Fruit fly (Drosophila melanogaster) whole organism, embryonic: ENCODE measurements around the gene CG14402.

ENCODE experiments used
- Bteb2 ChIP-seq: fragments of 200-800 bp; sonication (Bioruptor generic); optimal IDR thresholded peaks from 2 replicates; lab custom pipeline; 2016; ENCODE audit warnings: missing biosample characterization, missing genetic modification characterization
- CG10431 ChIP-seq: fragments of 200-800 bp; sonication (Bioruptor generic); optimal IDR thresholded peaks from 3 replicates; lab custom pipeline; 2018; ENCODE audit warnings: missing biosample characterization, mild to moderate bottlenecking, missing genetic modification characterization
- CG10654 ChIP-seq: fragments of 200-800 bp; sonication (Bioruptor generic); optimal IDR thresholded peaks from 2 replicates; lab custom pipeline; 2016; ENCODE audit warnings: missing biosample characterization, missing genetic modification characterization
- CG12071 ChIP-seq: fragments of 200-800 bp; sonication (Bioruptor generic); optimal IDR thresholded peaks from 3 replicates; lab custom pipeline; 2018; ENCODE audit warnings: missing biosample characterization, mild to moderate bottlenecking, missing genetic modification characterization
- CG12942 ChIP-seq: fragments of 200-800 bp; sonication (Bioruptor generic); optimal IDR thresholded peaks from 3 replicates; lab custom pipeline; 2016; ENCODE audit warnings: missing biosample characterization, missing genetic modification characterization
- CG13123 ChIP-seq: fragments of 200-800 bp; sonication (Bioruptor generic); optimal IDR thresholded peaks from 2 replicates; lab custom pipeline; 2016; ENCODE audit warnings: missing biosample characterization, missing genetic modification characterization
- CG13296 ChIP-seq: fragments of 200-800 bp; sonication (Bioruptor generic); optimal IDR thresholded peaks from 3 replicates; lab custom pipeline; 2018; ENCODE audit warnings: missing biosample characterization, mild to moderate bottlenecking, missing genetic modification characterization
- CG15269 ChIP-seq: fragments of 200-800 bp; sonication (Bioruptor generic); optimal IDR thresholded peaks from 2 replicates; lab custom pipeline; 2018; ENCODE audit warnings: missing biosample characterization, mild to moderate bottlenecking, missing genetic modification characterization, moderate library complexity
- CG15601 ChIP-seq: fragments of 200-800 bp; sonication (Bioruptor generic); optimal IDR thresholded peaks from 3 replicates; lab custom pipeline; 2019; ENCODE audit warnings: missing biosample characterization, mild to moderate bottlenecking, missing genetic modification characterization, moderate library complexity
- CG1647 ChIP-seq: fragments of 200-800 bp; sonication (Bioruptor generic); optimal IDR thresholded peaks from 3 replicates; lab custom pipeline; 2016; ENCODE audit warnings: missing biosample characterization, missing genetic modification characterization
- CG18764 ChIP-seq: fragments of 200-800 bp; sonication (Bioruptor generic); optimal IDR thresholded peaks from 3 replicates; lab custom pipeline; 2016; ENCODE audit warnings: missing biosample characterization, missing genetic modification characterization
- CG2116 ChIP-seq: fragments of 200-800 bp; sonication (Bioruptor generic); optimal IDR thresholded peaks from 3 replicates; lab custom pipeline; 2018; ENCODE audit warnings: missing biosample characterization, mild to moderate bottlenecking, missing genetic modification characterization
- CG3726 ChIP-seq: fragments of 200-800 bp; sonication (Bioruptor generic); IDR thresholded peaks from 3 replicates; pipeline ENCODE4, ENCODE4 v1.3.6; 2022; ENCODE audit warnings: missing biosample characterization, missing genetic modification characterization
- CG4404 ChIP-seq: fragments of 200-800 bp; sonication (Bioruptor generic); IDR thresholded peaks from 2 replicates; pipeline ENCODE4 v1.3.6; 2022; ENCODE audit warnings: missing biosample characterization, missing genetic modification characterization
- CG6813 ChIP-seq: fragments of 200-800 bp; sonication (Bioruptor generic); optimal IDR thresholded peaks from 2 replicates; lab custom pipeline; 2017; ENCODE audit warnings: missing biosample characterization, missing genetic modification characterization, mild to moderate bottlenecking, moderate library complexity, missing genetic modification reagents
- CG8281 ChIP-seq: fragments of 200-800 bp; sonication (Bioruptor generic); optimal IDR thresholded peaks from 2 replicates; lab custom pipeline; 2018; ENCODE audit warnings: missing biosample characterization, mild to moderate bottlenecking, missing genetic modification characterization, moderate library complexity
- Deaf1 ChIP-seq: fragments of 200-800 bp; optimal IDR thresholded peaks from 3 replicates; lab custom pipeline; 2019; ENCODE audit warnings: missing biosample characterization, mild to moderate bottlenecking, missing genetic modification characterization, moderate library complexity
- Dll ChIP-seq: fragments of 200-800 bp; sonication (Bioruptor generic); IDR thresholded peaks from 4 replicates; pipeline ENCODE4 v1.3.6; 2022; ENCODE audit warnings: missing biosample characterization, missing genetic modification characterization; ENCODE audit not compliant: partially characterized antibody
- E2f2 ChIP-seq: fragments of 200-800 bp; sonication (Bioruptor generic); IDR thresholded peaks from 2 replicates; pipeline ENCODE4 v1.3.6; 2022; ENCODE audit warnings: missing biosample characterization, missing genetic modification characterization
- H15 ChIP-seq: fragments of 200-800 bp; sonication (Bioruptor generic); IDR thresholded peaks from 3 replicates; pipeline ENCODE4 v1.3.6; 2022; ENCODE audit warnings: missing biosample characterization, missing genetic modification characterization
- HLHmδ ChIP-seq: fragments of 200-800 bp; sonication (Bioruptor generic); optimal IDR thresholded peaks from 2 replicates; lab custom pipeline; 2018; ENCODE audit warnings: missing biosample characterization, mild to moderate bottlenecking, missing genetic modification characterization, moderate library complexity
- Hr39 ChIP-seq: fragments of >200 bp; optimal IDR thresholded peaks from 2 replicates; lab custom pipeline; 2017
- NK7.1 ChIP-seq: fragments of 200-800 bp; sonication (Bioruptor generic); optimal IDR thresholded peaks from 3 replicates; lab custom pipeline; 2016; ENCODE audit warnings: missing biosample characterization, missing genetic modification characterization
- Nf-YC ChIP-seq: fragments of 200-800 bp; optimal IDR thresholded peaks from 3 replicates; lab custom pipeline; 2019; ENCODE audit warnings: missing biosample characterization, mild to moderate bottlenecking, missing genetic modification characterization, moderate library complexity
- Scr ChIP-seq: fragments of 200-800 bp; sonication (Bioruptor generic); IDR thresholded peaks from 2 replicates; pipeline ENCODE4 v1.3.6; 2022; ENCODE audit warnings: missing biosample characterization, missing genetic modification characterization; ENCODE audit not compliant: partially characterized antibody
- Tbp ChIP-seq: fragments of >200 bp; optimal IDR thresholded peaks from 2 replicates; lab custom pipeline; 2018; ENCODE audit warnings: missing biosample characterization, missing genetic modification characterization
- Usf ChIP-seq: fragments of 200-800 bp; sonication (Bioruptor generic); optimal IDR thresholded peaks from 2 replicates; lab custom pipeline; 2017; ENCODE audit warnings: missing genotype, missing biosample characterization, missing genetic modification characterization
- Vsx1 ChIP-seq: fragments of 200-800 bp; sonication (Bioruptor generic); optimal IDR thresholded peaks from 2 replicates; lab custom pipeline; 2017; ENCODE audit warnings: missing biosample characterization, mild to moderate bottlenecking, missing genetic modification characterization, missing genetic modification reagents
- ato ChIP-seq: fragments of 200-800 bp; sonication (Bioruptor generic); IDR thresholded peaks from 2 replicates; pipeline ENCODE4 v1.3.6; 2022; ENCODE audit warnings: missing biosample characterization, missing genetic modification characterization; ENCODE audit not compliant: partially characterized antibody
- btn ChIP-seq: fragments of 200-800 bp; sonication (Bioruptor generic); optimal IDR thresholded peaks from 2 replicates; lab custom pipeline; 2016; ENCODE audit warnings: missing biosample characterization, missing genetic modification characterization
- danr ChIP-seq: fragments of 200-800 bp; sonication (Bioruptor generic); IDR thresholded peaks from 2 replicates; pipeline ENCODE4 v1.3.6; 2022; ENCODE audit warnings: missing biosample characterization, missing genetic modification characterization
- en ChIP-seq: fragments of 200-800 bp; sonication (Bioruptor generic); optimal IDR thresholded peaks from 2 replicates; lab custom pipeline; 2016; ENCODE audit warnings: missing biosample characterization, missing genetic modification characterization
- fd96Cb ChIP-seq: fragments of 200-800 bp; sonication (Bioruptor generic); optimal IDR thresholded peaks from 2 replicates; lab custom pipeline; 2018; ENCODE audit warnings: missing biosample characterization, mild to moderate bottlenecking, missing genetic modification characterization, moderate library complexity
- ftz-f1 ChIP-seq: fragments of 200-800 bp; sonication (Bioruptor generic); optimal IDR thresholded peaks from 2 replicates; lab custom pipeline; 2016; ENCODE audit warnings: missing biosample characterization, missing genetic modification characterization
- gfzf ChIP-seq: fragments of 200-800 bp; sonication (Bioruptor generic); optimal IDR thresholded peaks from 2 replicates; lab custom pipeline; 2016; ENCODE audit warnings: missing biosample characterization, mild to moderate bottlenecking, missing genetic modification characterization, moderate library complexity
- grau ChIP-seq: fragments of 200-800 bp; optimal IDR thresholded peaks from 3 replicates; lab custom pipeline; 2019; ENCODE audit warnings: missing biosample characterization, mild to moderate bottlenecking, missing genetic modification characterization, moderate library complexity
- grn ChIP-seq: fragments of 200-800 bp; sonication (Bioruptor generic); optimal IDR thresholded peaks from 3 replicates; lab custom pipeline; 2017; ENCODE audit warnings: missing biosample characterization, missing genetic modification characterization
- hbn ChIP-seq: fragments of 200-800 bp; sonication (Bioruptor generic); IDR thresholded peaks from 2 replicates; pipeline ENCODE4 v1.3.6; 2022; ENCODE audit warnings: missing biosample characterization, missing genetic modification characterization; ENCODE audit not compliant: partially characterized antibody
- jumu ChIP-seq: fragments of 200-800 bp; sonication (Bioruptor generic); optimal IDR thresholded peaks from 3 replicates; lab custom pipeline; 2016; ENCODE audit warnings: missing biosample characterization, missing genetic modification characterization
- kah ChIP-seq: fragments of 200-800 bp; sonication (Bioruptor generic); optimal IDR thresholded peaks from 2 replicates; lab custom pipeline; 2018; ENCODE audit warnings: missing biosample characterization, mild to moderate bottlenecking, missing genetic modification characterization
- nau ChIP-seq: fragments of 200-800 bp; sonication (Bioruptor generic); optimal IDR thresholded peaks from 3 replicates; lab custom pipeline; 2017; ENCODE audit warnings: missing biosample characterization, mild to moderate bottlenecking, missing genetic modification characterization, missing genetic modification reagents
- pros ChIP-seq: fragments of 200-800 bp; sonication (Bioruptor generic); optimal IDR thresholded peaks from 3 replicates; lab custom pipeline; 2019; ENCODE audit warnings: missing biosample characterization, mild to moderate bottlenecking, missing genetic modification characterization, moderate library complexity
- rib ChIP-seq: fragments of 200-800 bp; sonication (Bioruptor generic); IDR thresholded peaks from 2 replicates; pipeline ENCODE4 v1.3.6; 2022; ENCODE audit warnings: missing biosample characterization, missing genetic modification characterization
- run ChIP-seq: fragments of 200-800 bp; sonication (Bioruptor generic); optimal IDR thresholded peaks from 3 replicates; lab custom pipeline; 2018; ENCODE audit warnings: missing biosample characterization, mild to moderate bottlenecking, missing genetic modification characterization
- sd ChIP-seq: fragments of 200-800 bp; sonication (Bioruptor generic); optimal IDR thresholded peaks from 3 replicates; lab custom pipeline; 2018; ENCODE audit warnings: missing biosample characterization, mild to moderate bottlenecking, missing genetic modification characterization, moderate library complexity
- sens-2 ChIP-seq: fragments of 200-800 bp; sonication (Bioruptor generic); IDR thresholded peaks from 2 replicates; pipeline ENCODE4 v1.3.6; 2022; ENCODE audit warnings: missing biosample characterization, missing genetic modification characterization
- sima ChIP-seq: fragments of 200-800 bp; sonication (Bioruptor generic); optimal IDR thresholded peaks from 2 replicates; lab custom pipeline; 2016; ENCODE audit warnings: missing biosample characterization, missing genetic modification characterization
- toy ChIP-seq: fragments of 200-800 bp; sonication (Bioruptor generic); IDR thresholded peaks from 2 replicates; pipeline ENCODE4 v1.3.6; 2022; ENCODE audit warnings: missing biosample characterization, missing genetic modification characterization
- zen2 ChIP-seq: fragments of 200-800 bp; sonication (Bioruptor generic); IDR thresholded peaks from 3 replicates; pipeline ENCODE4 v1.3.6; 2022; ENCODE audit warnings: missing biosample characterization, missing genetic modification characterization; ENCODE audit not compliant: partially characterized antibody

Gene CG14402

DNA sequence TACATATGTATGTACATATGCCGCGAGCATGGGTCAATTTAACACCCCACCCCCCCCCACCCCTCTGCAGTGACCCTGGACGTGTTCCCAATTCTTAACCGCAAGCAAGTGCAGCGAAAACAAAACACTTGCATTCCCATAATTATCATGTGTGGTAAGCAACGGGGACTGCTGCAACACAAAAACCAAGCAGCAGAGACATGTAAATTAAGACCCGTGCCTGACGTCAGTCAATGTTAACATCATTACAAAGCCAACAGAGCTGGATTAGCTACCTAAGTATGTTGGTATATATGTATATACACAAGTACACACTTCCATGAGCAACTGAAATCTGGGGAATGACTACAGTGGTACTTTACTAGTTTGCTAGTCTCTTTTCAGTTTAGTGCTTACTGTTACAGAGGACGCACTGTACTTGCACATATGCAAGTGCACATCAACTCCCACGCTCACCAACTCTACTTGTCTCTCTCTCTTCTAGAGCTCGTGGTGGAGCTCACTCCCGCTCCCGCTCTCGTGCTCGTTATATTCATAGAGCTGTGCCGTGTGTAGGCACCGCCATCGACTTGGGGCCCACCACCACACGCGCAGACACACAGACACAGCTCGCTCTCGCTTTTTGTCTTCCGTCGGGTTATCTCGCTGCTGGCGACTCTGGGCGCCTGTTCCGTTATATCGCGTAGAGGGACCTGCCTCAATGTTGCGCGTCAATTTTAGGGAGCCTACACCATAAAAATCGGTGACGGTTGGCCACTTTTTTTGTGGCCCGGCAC is 27.7 kb upstream of the CG14402 start (continued):
- TF ChIP-seq CG15601 (tag; lab: Kevin White, UChicago) = no peak
- no peak for TF ChIP-seq Hr39 (lab: Kevin White, UChicago)
- no peak for TF ChIP-seq danr (GFP tag; lab: Robert Waterston, UW)
- TF ChIP-seq HLHmδ = peak; percentile 23
- no peak for TF ChIP-seq fd96Cb (tag; lab: Kevin White, UChicago)
- peak; percentile 67 for TF ChIP-seq grau (tag; lab: Kevin White, UChicago)
- TF ChIP-seq Usf = no peak
- peak; percentile 70; the same call in 3 of the 4 replicates for TF ChIP-seq Dll (GFP tag; lab: Robert Waterston, UW)
- TF ChIP-seq Nf-YC = peak; percentile 33
- no peak for TF ChIP-seq CG15269 (tag; lab: Kevin White, UChicago)
- no peak for TF ChIP-seq CG3726
- peak; percentile 56; the same call in 2 of the 3 replicates for TF ChIP-seq zen2 (GFP tag; lab: Robert Waterston, UW)
- no peak for TF ChIP-seq en (GFP tag; lab: Kevin White, UChicago)
- no peak for TF ChIP-seq CG4404 (GFP tag; lab: Robert Waterston, UW)
- no peak for TF ChIP-seq gfzf (GFP tag; lab: Kevin White, UChicago)
- no peak for TF ChIP-seq rib (GFP tag; lab: Robert Waterston, UW)
- TF ChIP-seq Scr (GFP tag; lab: Robert Waterston, UW) = no peak
- no peak for TF ChIP-seq Vsx1 (GFP tag; lab: Kevin White, UChicago)
- TF ChIP-seq CG12942 (GFP tag; lab: Kevin White, UChicago) = no peak
- no peak for TF ChIP-seq CG13296
- peak; percentile 94 for TF ChIP-seq pros (GFP tag; lab: Kevin White, UChicago)
- no peak for TF ChIP-seq CG1647 (GFP tag; lab: Kevin White, UChicago)
- TF ChIP-seq sens-2 = no peak
- peak; percentile 55 for TF ChIP-seq kah (GFP tag; lab: Kevin White, UChicago)
- no peak for TF ChIP-seq H15 (GFP tag; lab: Robert Waterston, UW)
- peak; percentile 22; the same call in 1 of the 2 replicates for TF ChIP-seq E2f2 (GFP tag; lab: Robert Waterston, UW)
- no peak for TF ChIP-seq btn
- TF ChIP-seq ftz-f1 (GFP tag; lab: Kevin White, UChicago) = peak; percentile 76
- TF ChIP-seq CG8281 = no peak
- no peak for TF ChIP-seq CG12071 (GFP tag; lab: Kevin White, UChicago)
- no peak for TF ChIP-seq toy
- TF ChIP-seq run = no peak
- peak; percentile 9 for TF ChIP-seq sd (tag; lab: Kevin White, UChicago)
- no peak for TF ChIP-seq NK7.1 (GFP tag; lab: Kevin White, UChicago)
- TF ChIP-seq CG18764 (GFP tag; lab: Kevin White, UChicago) = no peak
- TF ChIP-seq CG10654 (GFP tag; lab: Kevin White, UChicago) = no peak
- peak; percentile 36 for TF ChIP-seq CG10431 (GFP tag; lab: Kevin White, UChicago)
- TF ChIP-seq CG6813 (GFP tag; lab: Kevin White, UChicago) = peak; percentile 18
- peak; percentile 21 for TF ChIP-seq nau (GFP tag; lab: Kevin White, UChicago)
- no peak for TF ChIP-seq CG13123 (GFP tag; lab: Kevin White, UChicago)
- peak; percentile 37 for TF ChIP-seq hbn
- TF ChIP-seq jumu (GFP tag; lab: Kevin White, UChicago) = no peak
- no peak for TF ChIP-seq Bteb2 (GFP tag; lab: Kevin White, UChicago)
- no peak for TF ChIP-seq CG2116 (GFP tag; lab: Kevin White, UChicago)
- no peak for TF ChIP-seq grn
- no peak for TF ChIP-seq Tbp
- TF ChIP-seq sima (GFP tag; lab: Kevin White, UChicago) = no peak
- TF ChIP-seq ato = 0 out of 2 replicates have a peak, but pooled peaks have one; percentile 50
- TF ChIP-seq Deaf1 (tag; lab: Kevin White, UChicago) = peak; percentile 79
